Worm (Caenorhabditis elegans): ENCODE results near the gene Y17D7C.1.

Y17D7C.1 gene

ce11 chrV:18708015-18708414, 1.6 kb downstream of the Y17D7C.1 start:
- TF ChIP-seq sea-2 (GFP tag; IDR thresholded peaks at IDR 0.05) (no peak), tbp1 (GFP tag; optimal IDR thresholded peaks at IDR 0.05) (no peak), ceh-58 (GFP tag; IDR thresholded peaks at IDR 0.05) (peak; percentile 59; the same call in 1 of the 2 replicates), hmg-1.2 (GFP tag; IDR thresholded peaks at IDR 0.05) (no peak), nhr-27 (tag; optimal IDR thresholded peaks at IDR 0.05) (no peak), ceh-100 (GFP tag; IDR thresholded peaks at IDR 0.05) (no peak), aptf-2 (GFP tag; conservative IDR thresholded peaks at IDR 0.05) (no peak), hmg-20 (GFP tag; IDR thresholded peaks at IDR 0.05) (no peak), F57C9.4 (tag; optimal IDR thresholded peaks at IDR 0.05) (peak; percentile 30), nfya-1 (tag; optimal IDR thresholded peaks at IDR 0.05; ENCODE audit: borderline replicate concordance, insufficient read depth) (peak; percentile 59), F10E7.11 (tag; optimal IDR thresholded peaks at IDR 0.05) (no peak)

ce11 chrV:18709203-18709860, 3.0 kb downstream of the Y17D7C.1 start, which contains the start of gene Y17D7C.6:
Gene Y17D7C.6 (plus strand): TSS chrV:18709810.
- 0 out of 2 replicates have a peak, but pooled peaks have one; percentile 86 for TF ChIP-seq ceh-58 (GFP tag; IDR thresholded peaks at IDR 0.05)
- TF ChIP-seq aptf-3 (GFP tag; IDR thresholded peaks at IDR 0.05): 0 out of 2 replicates have a peak, but pooled peaks have one; percentile 65
- TF ChIP-seq F52B5.7 (tag; optimal IDR thresholded peaks at IDR 0.05): no peak
- 0 out of 2 replicates have a peak, but pooled peaks have one; percentile 7 for TF ChIP-seq cebp-2 (GFP tag; IDR thresholded peaks at IDR 0.05)
- peak; percentile 23; the same call in 1 of the 2 replicates for TF ChIP-seq egl-44 (GFP tag; IDR thresholded peaks at IDR 0.05)
- no peak for TF ChIP-seq mel-28 (tag; optimal IDR thresholded peaks at IDR 0.05; ENCODE audit: borderline replicate concordance)
- TF ChIP-seq efl-1 (GFP tag; optimal IDR thresholded peaks at IDR 0.05): no peak
- peak; percentile 69 for TF ChIP-seq zfh-2 (GFP tag; conservative IDR thresholded peaks at IDR 0.05)
- no peak for TF ChIP-seq ceh-79 (tag; optimal IDR thresholded peaks at IDR 0.05)
- no peak for TF ChIP-seq him-1 (tag; optimal IDR thresholded peaks at IDR 0.05)
- TF ChIP-seq attf-5 (GFP tag; optimal IDR thresholded peaks at IDR 0.05): no peak

- TF ChIP-seq egl-18 (GFP tag; IDR thresholded peaks at IDR 0.05): no peak
- TF ChIP-seq dpl-1 (GFP tag; optimal IDR thresholded peaks at IDR 0.05): no peak
- TF ChIP-seq rpc-1 (optimal IDR thresholded peaks at IDR 0.05): peak; percentile 3
- peak; percentile 61 for TF ChIP-seq rpc-1 (tag; optimal IDR thresholded peaks at IDR 0.05)
- no peak for TF ChIP-seq ztf-28 (GFP tag; IDR thresholded peaks at IDR 0.05)
- TF ChIP-seq B0261.1 (tag; optimal IDR thresholded peaks at IDR 0.05): peak; percentile 26
- TF ChIP-seq aptf-3 (GFP tag; IDR thresholded peaks at IDR 0.05): peak; percentile 74; the same call in 1 of the 2 replicates
- peak; percentile 86; the same call in 1 of the 2 replicates for TF ChIP-seq nhr-120 (GFP tag; IDR thresholded peaks at IDR 0.05)
- TF ChIP-seq egrh-3 (GFP tag; IDR thresholded peaks at IDR 0.05): no peak
- TF ChIP-seq tbp1 (GFP tag; optimal IDR thresholded peaks at IDR 0.05): peak; percentile 70
- TF ChIP-seq cebp-1 (GFP tag; IDR thresholded peaks at IDR 0.05): peak; percentile 38; the same call in 1 of the 2 replicates
- no peak for TF ChIP-seq cebp-1 (tag; optimal IDR thresholded peaks at IDR 0.05)
- no peak for TF ChIP-seq repo-1 (tag; optimal IDR thresholded peaks at IDR 0.05)
- peak; percentile 86; the same call in 1 of the 2 replicates for TF ChIP-seq ceh-58 (GFP tag; IDR thresholded peaks at IDR 0.05)
- TF ChIP-seq hlh-12 (tag; optimal IDR thresholded peaks at IDR 0.05): peak; percentile 14
- TF ChIP-seq snpc-4 (GFP tag; optimal IDR thresholded peaks at IDR 0.05): no peak
- TF ChIP-seq snpc-4 (tag; optimal IDR thresholded peaks at IDR 0.05): no peak
Observed at ce11 chrV:18710045-18710490, 3.7 kb downstream of the Y17D7C.1 start.

- TF ChIP-seq ztf-28 (GFP tag; IDR thresholded peaks at IDR 0.05): no peak
- no peak for TF ChIP-seq nfyb-1 (GFP tag; IDR thresholded peaks at IDR 0.05)
- no peak for TF ChIP-seq zim-3 (tag; optimal IDR thresholded peaks at IDR 0.05)
- TF ChIP-seq tlf-1 (GFP tag; optimal IDR thresholded peaks at IDR 0.05): no peak
- no peak for TF ChIP-seq lin-26 (GFP tag; IDR thresholded peaks at IDR 0.05)
- TF ChIP-seq ccch-3 (GFP tag; optimal IDR thresholded peaks at IDR 0.05): no peak
- TF ChIP-seq K12H6.12 (tag; optimal IDR thresholded peaks at IDR 0.05): no peak
- TF ChIP-seq ceh-58 (GFP tag; IDR thresholded peaks at IDR 0.05): no peak
- peak; percentile 41 for TF ChIP-seq nfya-1 (tag; optimal IDR thresholded peaks at IDR 0.05; ENCODE audit: borderline replicate concordance, insufficient read depth)
- no peak for TF ChIP-seq D2030.7 (GFP tag; IDR thresholded peaks at IDR 0.05)
- no peak for TF ChIP-seq sea-2 (GFP tag; IDR thresholded peaks at IDR 0.05)
- TF ChIP-seq F10E7.11 (tag; optimal IDR thresholded peaks at IDR 0.05): no peak
- no peak for TF ChIP-seq T07F8.4 (tag; optimal IDR thresholded peaks at IDR 0.05)
- peak; percentile 32; the same call in 1 of the 2 replicates for TF ChIP-seq aptf-3 (GFP tag; IDR thresholded peaks at IDR 0.05)
- no peak for TF ChIP-seq Y53F4B.3 (GFP tag; IDR thresholded peaks at IDR 0.05)
Observed at ce11 chrV:18711362-18711761, 5.0 kb downstream of the Y17D7C.1 start.
